Worm (Caenorhabditis elegans) whole organism, L2 larva: Measurements from ENCODE around the gene F15B9.6.

ENCODE experiments used
- C34F6.9 ChIP-seq: fragments of 150-350 bp; optimal IDR thresholded peaks from 2 replicates; lab custom pipeline; 2014; ENCODE audit warnings: missing biosample characterization, missing genetic modification characterization
- F13H6.1 ChIP-seq: sonication (generic microtip); optimal IDR thresholded peaks from 2 replicates; lab custom pipeline; 2016; ENCODE audit warnings: missing genetic modification characterization, missing compliant biosample characterization
- Y55F3AM.14 ChIP-seq: fragments of 200-800 bp; sonication (Bioruptor generic); optimal IDR thresholded peaks from 2 replicates; lab custom pipeline; 2018; ENCODE audit warnings: mild to moderate bottlenecking, missing genetic modification characterization, missing compliant biosample characterization
- ZK546.5 ChIP-seq: sonication (generic microtip); optimal IDR thresholded peaks from 2 replicates; lab custom pipeline; 2017; ENCODE audit warnings: missing biosample characterization, missing genetic modification characterization
- alr-1 ChIP-seq: fragments of 150-350 bp; optimal IDR thresholded peaks from 2 replicates; lab custom pipeline; 2014; ENCODE audit warnings: missing biosample characterization, missing genetic modification characterization
- ama-1 ChIP-seq: fragments of 150-350 bp; optimal IDR thresholded peaks from 2 replicates; lab custom pipeline; 2018; ENCODE audit warnings: inconsistent platforms
- blmp-1 ChIP-seq: sonication (generic microtip); optimal IDR thresholded peaks from 2 replicates; lab custom pipeline; 2017; ENCODE audit warnings: missing genetic modification characterization, mild to moderate bottlenecking, missing compliant biosample characterization, antibody characterized with exemption, moderate library complexity; ENCODE audit not compliant: insufficient read depth
- ceh-82 ChIP-seq: fragments of 150-350 bp; optimal IDR thresholded peaks from 2 replicates; lab custom pipeline; 2014; ENCODE audit warnings: missing biosample characterization, missing genetic modification characterization
- crh-2 ChIP-seq: sonication (generic microtip); optimal IDR thresholded peaks from 2 replicates; lab custom pipeline; 2017; ENCODE audit warnings: missing biosample characterization, missing genetic modification characterization
- dmd-4 ChIP-seq: sonication (generic microtip); optimal IDR thresholded peaks from 2 replicates; lab custom pipeline; 2017; ENCODE audit warnings: missing biosample characterization, missing genetic modification characterization
- fos-1 ChIP-seq: fragments of 150-350 bp; optimal IDR thresholded peaks from 2 replicates; lab custom pipeline; 2014; ENCODE audit warnings: missing biosample characterization, missing genetic modification characterization
- gmeb-1 ChIP-seq: fragments of 150-350 bp; optimal IDR thresholded peaks from 2 replicates; lab custom pipeline; 2014; ENCODE audit warnings: missing biosample characterization, missing genetic modification characterization
- lin-11 ChIP-seq: fragments of 150-350 bp; sonication (generic microtip); optimal IDR thresholded peaks from 2 replicates; lab custom pipeline; 2014; ENCODE audit warnings: missing biosample characterization, missing genetic modification characterization, inconsistent platforms, mixed read lengths
- lin-39 ChIP-seq: fragments of 150-350 bp; optimal IDR thresholded peaks from 2 replicates; lab custom pipeline; 2014; ENCODE audit warnings: missing biosample characterization, missing genetic modification reagents, missing genetic modification characterization
- lsy-2 ChIP-seq, 2 experiments: fragments of 150-350 bp in 1 of 2; sonication (generic microtip) in 1 of 2; optimal IDR thresholded peaks; 2 replicates each; lab custom pipeline; 2014 to 2017; ENCODE audit warnings: missing biosample characterization in 2 of 2, missing genetic modification characterization in 2 of 2
- nhr-10 ChIP-seq: sonication (generic microtip); optimal IDR thresholded peaks from 2 replicates; lab custom pipeline; 2017; ENCODE audit warnings: missing biosample characterization, missing genetic modification characterization
- nhr-11 ChIP-seq: fragments of 150-350 bp; optimal IDR thresholded peaks from 2 replicates; lab custom pipeline; 2014; ENCODE audit warnings: missing biosample characterization, missing genetic modification characterization
- nhr-12 ChIP-seq: fragments of 150-350 bp; optimal IDR thresholded peaks from 2 replicates; lab custom pipeline; 2014; ENCODE audit warnings: missing biosample characterization, missing genetic modification characterization
- nhr-21 ChIP-seq: fragments of 150-350 bp; optimal IDR thresholded peaks from 2 replicates; lab custom pipeline; 2014; ENCODE audit warnings: missing biosample characterization, missing genetic modification characterization
- nhr-237 ChIP-seq: fragments of 150-350 bp; optimal IDR thresholded peaks from 2 replicates; lab custom pipeline; 2014; ENCODE audit warnings: missing biosample characterization, missing genetic modification characterization
- nhr-25 ChIP-seq: fragments of 150-350 bp; sonication (generic microtip); optimal IDR thresholded peaks from 3 replicates; lab custom pipeline; 2014; ENCODE audit warnings: missing biosample characterization, missing genetic modification characterization
- nhr-6 ChIP-seq: fragments of 150-350 bp; optimal IDR thresholded peaks from 2 replicates; lab custom pipeline; 2014; ENCODE audit warnings: missing biosample characterization, missing genetic modification characterization
- nhr-77 ChIP-seq: fragments of 150-350 bp; optimal IDR thresholded peaks from 2 replicates; lab custom pipeline; 2014; ENCODE audit warnings: missing biosample characterization, missing genetic modification characterization
- peb-1 ChIP-seq: fragments of 150-350 bp; optimal IDR thresholded peaks from 2 replicates; lab custom pipeline; 2014; ENCODE audit warnings: missing biosample characterization, missing genetic modification characterization
- sem-4 ChIP-seq: fragments of 150-350 bp; optimal IDR thresholded peaks from 2 replicates; lab custom pipeline; 2014; ENCODE audit warnings: missing biosample characterization, missing genetic modification reagents, missing genetic modification characterization
- sma-3 ChIP-seq: sonication (generic microtip); optimal IDR thresholded peaks from 2 replicates; lab custom pipeline; 2016; ENCODE audit warnings: missing genetic modification reagents, missing genetic modification characterization, missing compliant biosample characterization
- sma-9 ChIP-seq, 2 experiments: fragments of 150-350 bp in 1 of 2; sonication (generic microtip) in 1 of 2; optimal IDR thresholded peaks; 2 replicates each; lab custom pipeline; 2014 to 2016; ENCODE audit warnings: missing genetic modification characterization in 2 of 2, mild to moderate bottlenecking in 1 of 2, missing biosample characterization in 1 of 2, missing compliant biosample characterization in 1 of 2, missing genetic modification reagents in 1 of 2, moderate library complexity in 1 of 2
- unc-39 ChIP-seq: fragments of 150-350 bp; optimal IDR thresholded peaks from 2 replicates; lab custom pipeline; 2014; ENCODE audit warnings: missing biosample characterization, missing genetic modification characterization
- unc-55 ChIP-seq: fragments of 150-350 bp; sonication (generic microtip); optimal IDR thresholded peaks from 3 replicates; lab custom pipeline; 2014; ENCODE audit warnings: missing biosample characterization, missing genetic modification reagents, missing genetic modification characterization
- ztf-1 ChIP-seq: fragments of 200-800 bp; sonication (Bioruptor generic); conservative IDR thresholded peaks from 2 replicates; pipeline ENCODE4 v1.3.6; 2022; ENCODE audit warnings: missing genetic modification characterization, missing compliant biosample characterization
- ztf-11 ChIP-seq: sonication (generic microtip); optimal IDR thresholded peaks from 2 replicates; lab custom pipeline; 2017; ENCODE audit warnings: missing biosample characterization, missing genetic modification characterization
- ztf-4 ChIP-seq: fragments of 150-350 bp; optimal IDR thresholded peaks from 2 replicates; lab custom pipeline; 2014; ENCODE audit warnings: missing biosample characterization, missing genetic modification characterization

F15B9.6 gene

ce11 chrV:13022265-13022664 lies 8.3 kb downstream of the F15B9.6 start:
- TF ChIP-seq lin-11 (tag; lab: Kevin White, UChicago) = no peak
- no peak for TF ChIP-seq ZK546.5 (tag; lab: Kevin White, UChicago)
- no peak for TF ChIP-seq gmeb-1 (tag; lab: Kevin White, UChicago)
- no peak for TF ChIP-seq sma-3 (GFP tag; lab: Kevin White, UChicago)
- TF ChIP-seq ceh-82 (tag; lab: Kevin White, UChicago) = no peak
- TF ChIP-seq nhr-21 (tag; lab: Kevin White, UChicago) = no peak
- no peak for TF ChIP-seq lsy-2 (tag; optimal IDR thresholded peaks at IDR 0.05; lab: Kevin White, UChicago)
- no peak for TF ChIP-seq C34F6.9 (tag; lab: Kevin White, UChicago)
- TF ChIP-seq sem-4 (tag; lab: Kevin White, UChicago) = no peak
- no peak for TF ChIP-seq blmp-1 (tag; lab: Kevin White, UChicago)
- TF ChIP-seq ztf-1 (GFP tag; lab: Robert Waterston, UW) = no peak

ce11 chrV:13024499-13024898 lies 10.6 kb downstream of the F15B9.6 start:
- TF ChIP-seq F13H6.1 (no peak), sma-3 (GFP tag; lab: Kevin White, UChicago) (no peak), unc-39 (tag; lab: Kevin White, UChicago) (no peak), unc-55 (GFP tag; lab: Kevin White, UChicago) (no peak), lsy-2 (tag; optimal IDR thresholded peaks at IDR 0.05; lab: Kevin White, UChicago) (no peak)

- TF ChIP-seq lin-11 (tag; lab: Kevin White, UChicago) (no peak), alr-1 (tag; lab: Kevin White, UChicago) (no peak), nhr-10 (tag; lab: Kevin White, UChicago) (no peak), fos-1 (no peak), nhr-6 (tag; lab: Kevin White, UChicago) (no peak), ztf-4 (tag; lab: Kevin White, UChicago) (no peak), sma-9 (GFP tag; optimal IDR thresholded peaks at IDR 0.05; lab: Kevin White, UChicago) (no peak), sma-9 (tag; optimal IDR thresholded peaks at IDR 0.05; lab: Kevin White, UChicago) (no peak), ztf-1 (GFP tag; lab: Robert Waterston, UW) (no peak), sma-3 (GFP tag; lab: Kevin White, UChicago) (no peak), gmeb-1 (tag; lab: Kevin White, UChicago) (no peak), lsy-2 (tag; optimal IDR thresholded peaks at IDR 0.05; lab: Kevin White, UChicago) (no peak), Y55F3AM.14 (GFP tag; lab: Kevin White, UChicago) (no peak), nhr-237 (tag; lab: Kevin White, UChicago) (no peak), nhr-11 (tag; lab: Kevin White, UChicago) (no peak), ZK546.5 (tag; lab: Kevin White, UChicago) (no peak), nhr-25 (tag; lab: Kevin White, UChicago) (no peak), nhr-77 (tag; lab: Kevin White, UChicago) (no peak), peb-1 (tag; lab: Kevin White, UChicago) (no peak), unc-39 (tag; lab: Kevin White, UChicago) (no peak), C34F6.9 (tag; lab: Kevin White, UChicago) (no peak)
- TF ChIP-seq, all 48 proteins: peak for 0
Observed at ce11 chrV:13025283-13025682, 11.3 kb downstream of the F15B9.6 start.

DNA sequence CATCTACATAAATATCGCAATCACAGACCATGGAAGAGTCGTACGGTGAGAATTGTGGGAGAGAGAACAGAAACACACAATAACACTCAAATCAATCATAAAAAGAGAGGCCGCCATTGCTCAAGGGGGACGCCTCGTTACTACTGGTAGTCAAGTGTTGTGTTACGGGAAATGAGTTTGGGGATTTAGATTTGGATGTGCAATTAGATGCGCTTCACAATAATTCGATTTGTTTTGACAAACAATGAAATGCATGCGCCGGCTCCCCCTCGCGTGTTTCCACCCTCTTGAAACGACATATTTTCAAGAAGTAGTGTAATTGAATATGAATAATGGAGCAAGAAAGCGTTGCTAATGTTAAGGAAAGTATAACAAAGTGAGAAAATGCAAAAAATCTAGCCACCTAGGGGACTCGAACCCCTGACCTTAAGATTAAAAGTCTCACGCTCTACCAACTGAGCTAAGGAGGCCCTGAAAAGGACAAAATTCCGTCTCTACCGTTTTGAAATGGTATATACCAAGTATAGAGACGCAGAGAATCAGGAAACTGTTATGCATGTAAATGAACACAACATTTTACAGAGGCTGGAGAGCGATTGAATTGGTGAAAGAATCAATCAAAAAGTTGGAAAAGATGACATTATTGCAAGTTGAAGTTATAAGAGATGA lies 12.8 kb downstream of the F15B9.6 start:
- TF ChIP-seq crh-2 (tag; lab: Kevin White, UChicago) (no peak), ztf-11 (tag; lab: Kevin White, UChicago) (no peak), nhr-10 (tag; lab: Kevin White, UChicago) (no peak), dmd-4 (tag; lab: Kevin White, UChicago) (no peak), ceh-82 (tag; lab: Kevin White, UChicago) (no peak), peb-1 (tag; lab: Kevin White, UChicago) (no peak), unc-55 (GFP tag; lab: Kevin White, UChicago) (no peak), ama-1 (lab: Kevin White, UChicago) (no peak), sma-9 (GFP tag; optimal IDR thresholded peaks at IDR 0.05; lab: Kevin White, UChicago) (no peak), sma-9 (tag; optimal IDR thresholded peaks at IDR 0.05; lab: Kevin White, UChicago) (no peak), lin-39 (no peak), nhr-12 (tag; lab: Kevin White, UChicago) (no peak), ZK546.5 (tag; lab: Kevin White, UChicago) (no peak)
- TF ChIP-seq, all 48 proteins: peak for 0
